Worm (Caenorhabditis elegans): Measurements from ENCODE around the gene F10D7.5.

F10D7.5 gene

DNA sequence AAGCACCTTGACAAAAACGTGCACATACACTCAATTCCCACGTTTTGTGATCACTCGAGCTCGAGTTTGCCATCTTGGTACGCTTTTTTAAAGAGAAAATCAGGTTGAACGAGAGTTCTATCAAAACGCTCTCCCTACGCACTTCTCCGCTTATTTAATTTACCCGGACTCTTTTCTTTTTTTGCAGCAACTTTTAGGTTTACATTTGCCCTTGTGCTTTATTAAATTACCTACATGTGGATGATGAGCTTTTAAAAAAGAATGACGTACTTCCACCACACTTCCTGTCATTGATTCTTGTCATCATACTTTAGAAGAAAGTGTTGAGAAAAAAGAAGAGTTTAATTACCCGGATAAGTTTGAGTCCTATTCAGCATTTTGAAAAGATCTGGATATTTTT is 39.3 kb downstream of the F10D7.5 start:
- no peak for TF ChIP-seq lsy-2 (tag; optimal IDR thresholded peaks at IDR 0.05)
- TF ChIP-seq zag-1 (tag; optimal IDR thresholded peaks at IDR 0.05): no peak
- no peak for TF ChIP-seq unc-55 (GFP tag; optimal IDR thresholded peaks at IDR 0.05)
- TF ChIP-seq mbf-1 (tag; optimal IDR thresholded peaks at IDR 0.05): no peak
- TF ChIP-seq nhr-10 (tag; optimal IDR thresholded peaks at IDR 0.05): no peak
- TF ChIP-seq sma-9 (GFP tag; optimal IDR thresholded peaks at IDR 0.05): peak; percentile 33
- no peak for TF ChIP-seq sma-9 (tag; optimal IDR thresholded peaks at IDR 0.05)
- TF ChIP-seq lin-39 (tag; optimal IDR thresholded peaks at IDR 0.05): no peak
- TF ChIP-seq R02D3.7 (tag; optimal IDR thresholded peaks at IDR 0.05): no peak
- TF ChIP-seq C34F6.9 (tag; optimal IDR thresholded peaks at IDR 0.05): peak; percentile 3
- TF ChIP-seq snpc-4 (tag; optimal IDR thresholded peaks at IDR 0.05): no peak
- no peak for TF ChIP-seq unc-62 (GFP tag; optimal IDR thresholded peaks at IDR 0.05)
- TF ChIP-seq nhr-11 (tag; optimal IDR thresholded peaks at IDR 0.05): no peak
- no peak for TF ChIP-seq ama-1 (optimal IDR thresholded peaks at IDR 0.05)
- no peak for TF ChIP-seq lin-11 (tag; optimal IDR thresholded peaks at IDR 0.05)
- no peak for TF ChIP-seq nhr-12 (tag; optimal IDR thresholded peaks at IDR 0.05)
- TF ChIP-seq ceh-82 (tag; optimal IDR thresholded peaks at IDR 0.05): no peak

DNA sequence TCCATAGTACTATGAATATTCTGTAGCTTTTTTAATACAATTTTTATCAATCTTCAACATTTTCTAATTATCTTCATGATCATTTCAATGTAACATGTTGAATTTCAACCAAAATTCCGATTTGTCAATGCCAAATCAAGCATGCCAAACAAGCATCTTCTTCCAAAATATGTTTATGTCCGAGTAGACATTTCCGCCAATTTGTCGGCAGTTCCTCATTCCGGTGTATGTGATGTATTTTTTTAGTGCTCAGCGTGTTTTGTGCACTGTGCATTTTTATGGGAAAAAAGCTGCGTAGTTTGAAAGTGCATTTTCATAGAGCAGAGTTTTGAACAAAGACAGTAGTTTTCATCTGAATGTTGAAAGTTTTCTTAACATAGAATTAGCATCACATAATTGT is 42.0 kb downstream of the F10D7.5 start:
- TF ChIP-seq nhr-23 (tag; optimal IDR thresholded peaks at IDR 0.05): no peak
- TF ChIP-seq nhr-237 (tag; optimal IDR thresholded peaks at IDR 0.05): no peak
- no peak for TF ChIP-seq ztf-1 (GFP tag; conservative IDR thresholded peaks at IDR 0.05)
- no peak for TF ChIP-seq sma-9 (GFP tag; optimal IDR thresholded peaks at IDR 0.05)
- TF ChIP-seq sma-9 (tag; optimal IDR thresholded peaks at IDR 0.05): no peak
- no peak for TF ChIP-seq aly-2 (tag; optimal IDR thresholded peaks at IDR 0.05)
- no peak for TF ChIP-seq F13H6.1 (tag; optimal IDR thresholded peaks at IDR 0.05)
- TF ChIP-seq zag-1 (tag; optimal IDR thresholded peaks at IDR 0.05): no peak

DNA sequence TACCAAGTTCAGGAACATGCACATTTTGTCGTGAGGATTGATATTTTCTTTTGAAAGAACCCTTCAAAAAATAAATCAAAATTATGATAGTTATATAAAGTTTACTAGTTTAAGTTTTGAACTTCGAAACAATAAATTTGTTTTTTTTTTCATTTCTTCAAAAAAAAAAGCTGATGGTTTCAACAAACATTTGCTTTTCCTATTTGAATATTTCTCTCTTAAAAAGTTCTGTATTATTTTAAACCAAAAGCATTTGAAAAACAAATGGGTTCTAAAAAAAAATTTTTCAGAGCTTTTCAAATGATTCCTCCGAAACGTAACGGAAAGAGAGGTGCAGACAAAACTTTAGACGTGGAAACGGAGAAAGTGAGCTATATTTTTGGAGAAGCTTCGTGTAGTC is 50.9 kb downstream of the F10D7.5 start, which contains the start of gene C53C11.1:
Gene C53C11.1, plus strand, starts transcription at position 301 of the 400 bp plus-strand sequence.
- TF ChIP-seq nhr-11 (tag; optimal IDR thresholded peaks at IDR 0.05) (no peak), lin-13 (GFP tag; optimal IDR thresholded peaks at IDR 0.05) (no peak), R02D3.7 (tag; optimal IDR thresholded peaks at IDR 0.05) (no peak), blmp-1 (tag; optimal IDR thresholded peaks at IDR 0.05; ENCODE audit: insufficient read depth) (no peak), snpc-4 (tag; optimal IDR thresholded peaks at IDR 0.05) (no peak), unc-62 (GFP tag; optimal IDR thresholded peaks at IDR 0.05) (no peak), nhr-21 (tag; optimal IDR thresholded peaks at IDR 0.05) (no peak), F13H6.1 (tag; optimal IDR thresholded peaks at IDR 0.05) (no peak), ama-1 (optimal IDR thresholded peaks at IDR 0.05) (no peak), ztf-11 (tag; optimal IDR thresholded peaks at IDR 0.05) (no peak), fos-1 (tag; optimal IDR thresholded peaks at IDR 0.05) (no peak), peb-1 (tag; optimal IDR thresholded peaks at IDR 0.05) (no peak), mdl-1 (tag; optimal IDR thresholded peaks at IDR 0.05) (no peak), nhr-6 (tag; optimal IDR thresholded peaks at IDR 0.05) (no peak), mab-5 (tag; optimal IDR thresholded peaks at IDR 0.05) (no peak), nhr-77 (tag; optimal IDR thresholded peaks at IDR 0.05) (no peak), nhr-25 (tag; optimal IDR thresholded peaks at IDR 0.05) (no peak)

ce11 chrX:17338944-17339343 is 52.5 kb downstream of the F10D7.5 start:
- TF ChIP-seq nhr-129 (tag; optimal IDR thresholded peaks at IDR 0.05) (peak; percentile 56), aly-2 (tag; optimal IDR thresholded peaks at IDR 0.05) (no peak)

DNA sequence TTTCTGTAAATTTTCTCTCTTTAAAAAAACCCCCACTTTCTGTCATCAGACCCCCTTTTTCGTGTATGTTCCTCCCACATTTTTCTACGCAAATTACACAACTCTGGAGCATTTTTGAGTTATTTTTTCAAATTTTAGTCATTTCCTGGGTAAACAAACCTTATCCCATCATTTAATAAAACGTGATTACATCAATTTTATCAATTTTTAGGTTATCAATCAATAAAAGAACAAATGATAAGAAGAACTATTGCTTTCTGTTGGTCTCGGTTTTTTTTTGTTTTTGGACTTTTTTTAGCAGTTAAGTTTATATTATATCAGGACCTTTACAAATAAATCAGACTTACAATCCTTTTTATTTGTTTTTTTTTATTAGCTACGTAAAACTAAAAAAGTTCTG is 55.1 kb downstream of the F10D7.5 start, which contains the start of gene C53C11.2:
Gene C53C11.2, plus strand, starts transcription at position 284 of the 400 bp plus-strand sequence.
- peak; percentile 74 for TF ChIP-seq fos-1 (tag; optimal IDR thresholded peaks at IDR 0.05)
- no peak for TF ChIP-seq sma-9 (GFP tag; optimal IDR thresholded peaks at IDR 0.05)
- no peak for TF ChIP-seq sma-9 (tag; optimal IDR thresholded peaks at IDR 0.05)

- TF ChIP-seq fos-1 (tag; optimal IDR thresholded peaks at IDR 0.05) (no peak), aly-2 (tag; optimal IDR thresholded peaks at IDR 0.05) (no peak), nhr-12 (tag; optimal IDR thresholded peaks at IDR 0.05) (no peak), ceh-82 (tag; optimal IDR thresholded peaks at IDR 0.05) (no peak), elt-3 (tag; optimal IDR thresholded peaks at IDR 0.05) (no peak), nhr-77 (tag; optimal IDR thresholded peaks at IDR 0.05) (no peak), nhr-25 (tag; optimal IDR thresholded peaks at IDR 0.05) (no peak), ztf-4 (tag; optimal IDR thresholded peaks at IDR 0.05) (no peak), alr-1 (tag; optimal IDR thresholded peaks at IDR 0.05) (no peak), gmeb-1 (tag; optimal IDR thresholded peaks at IDR 0.05) (no peak), sma-9 (GFP tag; optimal IDR thresholded peaks at IDR 0.05) (no peak), sma-9 (tag; optimal IDR thresholded peaks at IDR 0.05) (no peak)
These were observed 57.7 kb downstream of the F10D7.5 start, which contains the start of gene C53C11.5 for ce11 chrX:17333752-17334151. Gene C53C11.5 (plus strand): TSS chrX:17334052.

Measured in whole organism, L2 larva.